Worm (Caenorhabditis elegans): ENCODE results near the gene str-77.

- TF ChIP-seq unc-62 (GFP tag; optimal IDR thresholded peaks at IDR 0.05) = no peak
- no peak for TF ChIP-seq lir-1 (GFP tag; conservative IDR thresholded peaks at IDR 0.05)
- no peak for TF ChIP-seq ceh-58 (GFP tag; IDR thresholded peaks at IDR 0.05)
- TF ChIP-seq rpc-1 (optimal IDR thresholded peaks at IDR 0.05) = no peak
- TF ChIP-seq rpc-1 (tag; optimal IDR thresholded peaks at IDR 0.05) = no peak
- no peak for TF ChIP-seq snpc-4 (GFP tag; optimal IDR thresholded peaks at IDR 0.05)
- no peak for TF ChIP-seq snpc-4 (tag; optimal IDR thresholded peaks at IDR 0.05)
- no peak for TF ChIP-seq lsy-27 (tag; optimal IDR thresholded peaks at IDR 0.05; ENCODE audit: borderline replicate concordance, insufficient read depth)
- no peak for TF ChIP-seq hsf-1 (GFP tag; IDR thresholded peaks at IDR 0.05)
- no peak for TF ChIP-seq somi-1 (GFP tag; optimal IDR thresholded peaks at IDR 0.05)
- no peak for TF ChIP-seq dpl-1 (GFP tag; optimal IDR thresholded peaks at IDR 0.05)
Observed at ce11 chrV:17690922-17691321, 27.8 kb upstream of the str-77 start, which contains the start of gene F59A1.13.

All from whole organism, young adult.